Fruit fly (Drosophila melanogaster): ENCODE measurements around the gene CG32365.

Gene CG32365

DNA sequence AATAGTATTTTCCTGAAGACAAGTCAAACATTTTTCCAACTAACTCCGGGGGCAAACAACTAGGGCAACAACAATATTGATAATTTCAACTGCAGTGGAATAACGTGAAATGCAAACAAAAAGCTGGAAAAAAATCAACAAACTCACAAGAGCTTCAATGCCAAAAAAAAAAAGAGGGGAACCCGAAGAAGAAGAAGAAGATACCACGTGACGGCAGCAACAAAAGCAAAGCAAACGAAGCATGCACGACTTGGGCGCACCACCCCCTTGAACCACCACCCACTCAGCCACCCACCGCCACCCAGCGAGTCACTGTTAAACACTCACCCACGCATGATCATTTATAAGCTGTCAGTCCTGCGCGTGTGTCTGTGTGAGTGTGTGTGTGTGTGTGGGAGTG is 9.0 kb upstream of the CG32365 start (continued):
- TF ChIP-seq pnt (GFP tag; optimal IDR thresholded peaks at IDR 0.05): no peak
- peak; percentile 77; the same call in 1 of the 3 replicates for TF ChIP-seq CG2199 (GFP tag; IDR thresholded peaks at IDR 0.05)
- TF ChIP-seq Bgb (GFP tag; IDR thresholded peaks at IDR 0.05; ENCODE audit: partially characterized antibody): no peak; the same call in 1 of the 2 replicates
- TF ChIP-seq disco-r (GFP tag; optimal IDR thresholded peaks at IDR 0.05): no peak
- no peak for TF ChIP-seq her (GFP tag; optimal IDR thresholded peaks at IDR 0.05)
- no peak for TF ChIP-seq sc (optimal IDR thresholded peaks at IDR 0.05)
- TF ChIP-seq sc (GFP tag; optimal IDR thresholded peaks at IDR 0.05): no peak
- no peak for TF ChIP-seq CG14050 (GFP tag; IDR thresholded peaks at IDR 0.05)
- peak; percentile 86 for TF ChIP-seq crol (GFP tag; IDR thresholded peaks at IDR 0.05)
- TF ChIP-seq CkIIα-i1 (GFP tag; IDR thresholded peaks at IDR 0.05): no peak
- no peak for TF ChIP-seq CG2129 (GFP tag; IDR thresholded peaks at IDR 0.05; ENCODE audit: partially characterized antibody)
- TF ChIP-seq CG9876 (GFP tag; optimal IDR thresholded peaks at IDR 0.05): no peak
- no peak for TF ChIP-seq slp2 (GFP tag; optimal IDR thresholded peaks at IDR 0.05)
- TF ChIP-seq CG17829 (tag; optimal IDR thresholded peaks at IDR 0.05): no peak
- TF ChIP-seq CG11695 (GFP tag; IDR thresholded peaks at IDR 0.05): no peak
- TF ChIP-seq CG7987 (GFP tag; optimal IDR thresholded peaks at IDR 0.05): no peak
- no peak for TF ChIP-seq Nf-YC (tag; optimal IDR thresholded peaks at IDR 0.05)
- TF ChIP-seq scrt (GFP tag; optimal IDR thresholded peaks at IDR 0.05): no peak
- no peak for TF ChIP-seq lilli (GFP tag; optimal IDR thresholded peaks at IDR 0.05)
- no peak for TF ChIP-seq Fer3 (tag; optimal IDR thresholded peaks at IDR 0.05)
- no peak for TF ChIP-seq CG3065 (GFP tag; optimal IDR thresholded peaks at IDR 0.05)
- TF ChIP-seq CG34422 (GFP tag; IDR thresholded peaks at IDR 0.05): no peak
- TF ChIP-seq CG5180 (GFP tag; optimal IDR thresholded peaks at IDR 0.05): peak; percentile 19
- peak; percentile 46 for TF ChIP-seq CG15601 (tag; optimal IDR thresholded peaks at IDR 0.05)
- no peak for TF ChIP-seq CG5245 (GFP tag; optimal IDR thresholded peaks at IDR 0.05)
- TF ChIP-seq Hand (GFP tag; optimal IDR thresholded peaks at IDR 0.05): no peak
- TF ChIP-seq CG14965 (GFP tag; optimal IDR thresholded peaks at IDR 0.05; ENCODE audit: borderline replicate concordance): no peak
- no peak for TF ChIP-seq ems (GFP tag; optimal IDR thresholded peaks at IDR 0.05)
- TF ChIP-seq CG6654 (GFP tag; optimal IDR thresholded peaks at IDR 0.05): no peak
- TF ChIP-seq CG8944 (GFP tag; optimal IDR thresholded peaks at IDR 0.05): no peak
- no peak for TF ChIP-seq CG10209 (GFP tag; optimal IDR thresholded peaks at IDR 0.05)
- TF ChIP-seq CG12236 (GFP tag; optimal IDR thresholded peaks at IDR 0.05): no peak
- no peak for TF ChIP-seq al (GFP tag; IDR thresholded peaks at IDR 0.05)
- TF ChIP-seq Kr (GFP tag; optimal IDR thresholded peaks at IDR 0.05): no peak
- TF ChIP-seq CG11723 (GFP tag; optimal IDR thresholded peaks at IDR 0.05): peak; percentile 18
- TF ChIP-seq CG6254 (GFP tag; optimal IDR thresholded peaks at IDR 0.05): no peak
- TF ChIP-seq CG9817 (tag; optimal IDR thresholded peaks at IDR 0.05): no peak
- no peak for TF ChIP-seq Max (GFP tag; optimal IDR thresholded peaks at IDR 0.05)
- TF ChIP-seq BEAF-32 (GFP tag; optimal IDR thresholded peaks at IDR 0.05): no peak
- no peak for TF ChIP-seq CG5953 (GFP tag; IDR thresholded peaks at IDR 0.05)
- no peak for TF ChIP-seq BtbVII (GFP tag; optimal IDR thresholded peaks at IDR 0.05)
- no peak for TF ChIP-seq Scr (GFP tag; IDR thresholded peaks at IDR 0.05; ENCODE audit: partially characterized antibody)
- no peak for TF ChIP-seq dmrt99B (tag; optimal IDR thresholded peaks at IDR 0.05)
- TF ChIP-seq CG10979 (tag; optimal IDR thresholded peaks at IDR 0.05): no peak
- TF ChIP-seq HLH3B (GFP tag; IDR thresholded peaks at IDR 0.05): no peak
- no peak for TF ChIP-seq Dref (GFP tag; IDR thresholded peaks at IDR 0.05)
- peak; percentile 35; the same call in 1 of the 2 replicates for TF ChIP-seq Drgx (GFP tag; IDR thresholded peaks at IDR 0.05)
- no peak for TF ChIP-seq CG11085 (GFP tag; IDR thresholded peaks at IDR 0.05)
- no peak for TF ChIP-seq HLH4C (GFP tag; IDR thresholded peaks at IDR 0.05; ENCODE audit: partially characterized antibody)
- TF ChIP-seq CG7556 (GFP tag; optimal IDR thresholded peaks at IDR 0.05): no peak
- no peak for TF ChIP-seq zen (tag; optimal IDR thresholded peaks at IDR 0.05)
- no peak for TF ChIP-seq repo (GFP tag; optimal IDR thresholded peaks at IDR 0.05)

All from whole organism, embryonic.